Fruit fly (Drosophila melanogaster) whole organism, adult: ENCODE measurements around the gene Tm1.

Source experiments
- CG1620 ChIP-seq: fragments of 200-800 bp; sonication (Bioruptor generic); optimal IDR thresholded peaks from 2 replicates; lab custom pipeline; 2016; ENCODE audit warnings: missing biosample characterization, missing genetic modification characterization
- Crg-1 ChIP-seq: fragments of 200-800 bp; sonication (Bioruptor generic); optimal IDR thresholded peaks from 2 replicates; lab custom pipeline; 2016; ENCODE audit warnings: missing biosample characterization, missing genetic modification characterization
- kay ChIP-seq: fragments of 200-800 bp; sonication (Bioruptor generic); peaks from one replicate; lab custom pipeline; 2016; ENCODE audit warnings: missing biosample characterization, missing genetic modification characterization, borderline replicate concordance

DNA sequence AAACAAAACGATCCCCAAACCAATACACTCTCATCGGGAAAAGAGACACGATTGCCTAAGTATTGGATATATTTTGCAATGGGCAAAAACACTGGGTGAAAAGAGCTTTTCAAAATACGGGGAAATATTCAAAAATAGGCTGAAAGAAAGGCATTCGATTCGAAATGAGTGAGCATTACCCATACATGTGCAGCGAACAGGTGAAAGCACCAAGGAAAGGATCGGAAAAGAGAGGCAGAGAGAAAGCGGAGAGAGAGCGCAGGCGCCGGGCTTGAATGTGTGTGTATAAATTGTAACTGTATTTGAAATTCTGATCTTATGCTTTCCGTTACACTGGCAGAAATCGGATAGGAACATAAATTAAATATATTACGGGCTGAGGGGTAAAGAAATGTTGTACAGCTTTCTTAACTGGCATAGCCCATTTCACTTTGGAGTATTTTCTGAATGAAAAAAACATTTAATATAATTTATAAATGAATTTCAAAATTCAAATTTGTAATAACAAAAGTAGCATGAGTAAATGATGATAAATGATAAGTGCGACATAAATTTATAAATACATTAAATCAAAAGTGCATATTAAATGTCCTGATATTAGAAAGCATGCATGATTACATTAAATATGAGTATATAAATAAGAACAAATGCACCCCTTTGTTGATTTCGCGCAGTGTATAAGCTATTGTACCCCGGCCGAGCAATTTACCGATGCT lies 2.8 kb downstream of the Tm1 start:
- no peak for TF ChIP-seq CG1620 (GFP tag; lab: Kevin White, UChicago)
- TF ChIP-seq Crg-1 (GFP tag; lab: Kevin White, UChicago), result no peak
- TF ChIP-seq kay (GFP tag; lab: Kevin White, UChicago), result no peak
